Fruit fly (Drosophila melanogaster): ENCODE measurements around the gene Roc1a.

The Roc1a gene

dm6 chrX:678503-678902 lies 31.4 kb downstream of the Roc1a start (continued):
- TF ChIP-seq Scr (GFP tag; IDR thresholded peaks at IDR 0.05; ENCODE audit: partially characterized antibody): no peak
- no peak for TF ChIP-seq prd (optimal IDR thresholded peaks at IDR 0.05)
- TF ChIP-seq prd (GFP tag; IDR thresholded peaks at IDR 0.05): peak; percentile 25; the same call in 1 of the 3 replicates
- TF ChIP-seq slbo (GFP tag; IDR thresholded peaks at IDR 0.05): no peak
- TF ChIP-seq Bteb2 (GFP tag; optimal IDR thresholded peaks at IDR 0.05): no peak
- TF ChIP-seq Ravus (GFP tag; IDR thresholded peaks at IDR 0.05): no peak
- TF ChIP-seq CG2889 (GFP tag; IDR thresholded peaks at IDR 0.05): no peak
- TF ChIP-seq Elba2 (GFP tag; optimal IDR thresholded peaks at IDR 0.05): no peak
- TF ChIP-seq danr (GFP tag; IDR thresholded peaks at IDR 0.05): no peak
- no peak for TF ChIP-seq repo (GFP tag; optimal IDR thresholded peaks at IDR 0.05)
- no peak for TF ChIP-seq oc (tag; optimal IDR thresholded peaks at IDR 0.05)
- TF ChIP-seq CG8388 (GFP tag; optimal IDR thresholded peaks at IDR 0.05): no peak
- no peak for TF ChIP-seq Jarid2 (GFP tag; optimal IDR thresholded peaks at IDR 0.05)
- TF ChIP-seq sob (GFP tag; IDR thresholded peaks at IDR 0.05): 0 out of 2 replicates have a peak, but pooled peaks have one; percentile 15
- TF ChIP-seq ATbp (GFP tag; optimal IDR thresholded peaks at IDR 0.05): no peak
- no peak for TF ChIP-seq lilli (GFP tag; optimal IDR thresholded peaks at IDR 0.05)
- no peak for TF ChIP-seq CG4424 (GFP tag; optimal IDR thresholded peaks at IDR 0.05)
- no peak for TF ChIP-seq CG6175 (GFP tag; IDR thresholded peaks at IDR 0.05)
- TF ChIP-seq ci (GFP tag; IDR thresholded peaks at IDR 0.05): 0 out of 3 replicates have a peak, but pooled peaks have one; percentile 24
- TF ChIP-seq hkb (optimal IDR thresholded peaks at IDR 0.05): no peak
- TF ChIP-seq hkb (GFP tag; IDR thresholded peaks at IDR 0.05): no peak
- no peak for TF ChIP-seq jumu (GFP tag; optimal IDR thresholded peaks at IDR 0.05)
- no peak for TF ChIP-seq pb (GFP tag; optimal IDR thresholded peaks at IDR 0.05)
- TF ChIP-seq Drgx (GFP tag; IDR thresholded peaks at IDR 0.05): peak; percentile 41; the same call in 1 of the 2 replicates
- TF ChIP-seq bsh (GFP tag; optimal IDR thresholded peaks at IDR 0.05): peak in 1 of 2 experiments; percentile 12
- TF ChIP-seq sug (tag; optimal IDR thresholded peaks at IDR 0.05): no peak
- TF ChIP-seq CG4730 (GFP tag; IDR thresholded peaks at IDR 0.05): 0 out of 2 replicates have a peak, but pooled peaks have one; percentile 12
- TF ChIP-seq HLH4C (GFP tag; IDR thresholded peaks at IDR 0.05; ENCODE audit: partially characterized antibody): no peak
- TF ChIP-seq sens (GFP tag): peak; percentile 62
- TF ChIP-seq CG7357 (GFP tag; IDR thresholded peaks at IDR 0.05): no peak
- no peak for TF ChIP-seq ap (GFP tag; IDR thresholded peaks at IDR 0.05)
- no peak for TF ChIP-seq CG33213 (GFP tag; optimal IDR thresholded peaks at IDR 0.05)
- TF ChIP-seq row (GFP tag; IDR thresholded peaks at IDR 0.05): peak; percentile 42; the same call in 2 of the 3 replicates
- TF ChIP-seq CG17328 (GFP tag; IDR thresholded peaks at IDR 0.05): 0 out of 2 replicates have a peak, but pooled peaks have one; percentile 12
- no peak for TF ChIP-seq Gug (GFP tag; IDR thresholded peaks at IDR 0.05)
- TF ChIP-seq bowl (GFP tag; IDR thresholded peaks at IDR 0.05): no peak
- TF ChIP-seq CG15479 (GFP tag; optimal IDR thresholded peaks at IDR 0.05): no peak
- no peak for TF ChIP-seq CG9215 (GFP tag; IDR thresholded peaks at IDR 0.05)
- TF ChIP-seq slou (GFP tag; optimal IDR thresholded peaks at IDR 0.05): no peak
- TF ChIP-seq CG34224 (GFP tag; IDR thresholded peaks at IDR 0.05; ENCODE audit: partially characterized antibody): no peak
- TF ChIP-seq croc (GFP tag; conservative IDR thresholded peaks at IDR 0.05): no peak
- no peak for TF ChIP-seq Ets65A (GFP tag)
- no peak for TF ChIP-seq HmgD (GFP tag; optimal IDR thresholded peaks at IDR 0.05)
- no peak for TF ChIP-seq CG8944 (GFP tag; optimal IDR thresholded peaks at IDR 0.05)
- TF ChIP-seq CG1529 (GFP tag; optimal IDR thresholded peaks at IDR 0.05): no peak
- TF ChIP-seq CG13287 (GFP tag; IDR thresholded peaks at IDR 0.05; ENCODE audit: partially characterized antibody): no peak
- no peak for TF ChIP-seq CG7556 (GFP tag; optimal IDR thresholded peaks at IDR 0.05)
- no peak for TF ChIP-seq CG9727 (GFP tag; optimal IDR thresholded peaks at IDR 0.05)
- TF ChIP-seq Lim3 (GFP tag; IDR thresholded peaks at IDR 0.05): no peak
- TF ChIP-seq knrl (GFP tag; IDR thresholded peaks at IDR 0.05; ENCODE audit: partially characterized antibody): no peak
- TF ChIP-seq eve (GFP tag; optimal IDR thresholded peaks at IDR 0.05): no peak
- TF ChIP-seq Dip2 (GFP tag; IDR thresholded peaks at IDR 0.05): no peak
- TF ChIP-seq CG18599 (GFP tag; optimal IDR thresholded peaks at IDR 0.05): peak; percentile 8
